Fruit fly (Drosophila melanogaster) whole organism, embryonic: ENCODE measurements around the gene Rrp5.

Experiments
- BEAF-32 ChIP-seq: fragments of 200-800 bp; sonication (Bioruptor generic); optimal IDR thresholded peaks from 3 replicates; lab custom pipeline; 2017; ENCODE audit warnings: missing biosample characterization, missing genetic modification characterization, mild to moderate bottlenecking, moderate library complexity, missing genetic modification reagents
- Bdp1 ChIP-seq: fragments of 200-800 bp; sonication (Bioruptor generic); optimal IDR thresholded peaks from 3 replicates; lab custom pipeline; 2016; ENCODE audit warnings: missing biosample characterization, missing genetic modification characterization
- CG10267 ChIP-seq: fragments of 200-800 bp; sonication (Bioruptor generic); optimal IDR thresholded peaks from 2 replicates; lab custom pipeline; 2018; ENCODE audit warnings: missing biosample characterization, mild to moderate bottlenecking, missing genetic modification characterization, moderate library complexity
- CG10462 ChIP-seq: fragments of 200-800 bp; sonication (Bioruptor generic); optimal IDR thresholded peaks from 2 replicates; lab custom pipeline; 2016; ENCODE audit warnings: missing biosample characterization, missing genetic modification characterization
- CG11247 ChIP-seq: fragments of 200-800 bp; sonication (Bioruptor generic); IDR thresholded peaks from 2 replicates; pipeline ENCODE4 v1.3.6; 2022; ENCODE audit warnings: missing biosample characterization, missing genetic modification characterization
- CG12155 ChIP-seq: fragments of 200-800 bp; sonication (Bioruptor generic); optimal IDR thresholded peaks from 3 replicates; lab custom pipeline; 2016; ENCODE audit warnings: missing biosample characterization, missing genetic modification characterization
- CG13624 ChIP-seq: fragments of 200-800 bp; sonication (Bioruptor generic); optimal IDR thresholded peaks from 2 replicates; lab custom pipeline; 2016; ENCODE audit warnings: missing biosample characterization, missing genetic modification characterization
- CG13775 ChIP-seq: fragments of 200-800 bp; sonication (Bioruptor generic); optimal IDR thresholded peaks from 3 replicates; lab custom pipeline; 2017; ENCODE audit warnings: missing biosample characterization, mild to moderate bottlenecking, missing genetic modification characterization
- CG15514 ChIP-seq: fragments of 200-800 bp; sonication (Bioruptor generic); optimal IDR thresholded peaks from 3 replicates; lab custom pipeline; 2017; ENCODE audit warnings: missing biosample characterization, missing genetic modification characterization, mild to moderate bottlenecking, moderate library complexity, missing genetic modification reagents
- CG15601 ChIP-seq: fragments of 200-800 bp; sonication (Bioruptor generic); optimal IDR thresholded peaks from 3 replicates; lab custom pipeline; 2019; ENCODE audit warnings: missing biosample characterization, mild to moderate bottlenecking, missing genetic modification characterization, moderate library complexity
- CG15696 ChIP-seq: fragments of 200-800 bp; sonication (Bioruptor generic); optimal IDR thresholded peaks from 2 replicates; lab custom pipeline; 2019; ENCODE audit warnings: missing biosample characterization, mild to moderate bottlenecking, missing genetic modification characterization, moderate library complexity
- CG16863 ChIP-seq: fragments of 200-800 bp; sonication (Bioruptor generic); optimal IDR thresholded peaks from 3 replicates; lab custom pipeline; 2016; ENCODE audit warnings: missing biosample characterization, missing genetic modification characterization
- CG17385 ChIP-seq: fragments of 200-800 bp; sonication (Bioruptor generic); optimal IDR thresholded peaks from 3 replicates; lab custom pipeline; 2018; ENCODE audit warnings: missing biosample characterization, mild to moderate bottlenecking, missing genetic modification characterization
- CG1792 ChIP-seq: fragments of 200-800 bp; sonication (Bioruptor generic); optimal IDR thresholded peaks from 2 replicates; lab custom pipeline; 2016; ENCODE audit warnings: missing biosample characterization, missing genetic modification characterization
- CG18011 ChIP-seq: fragments of 200-800 bp; sonication (Bioruptor generic); optimal IDR thresholded peaks from 2 replicates; lab custom pipeline; 2017; ENCODE audit warnings: missing biosample characterization, missing genetic modification characterization, mild to moderate bottlenecking, moderate library complexity, missing genotype
- CG18764 ChIP-seq: fragments of 200-800 bp; sonication (Bioruptor generic); optimal IDR thresholded peaks from 3 replicates; lab custom pipeline; 2016; ENCODE audit warnings: missing biosample characterization, missing genetic modification characterization
- CG2116 ChIP-seq: fragments of 200-800 bp; sonication (Bioruptor generic); optimal IDR thresholded peaks from 3 replicates; lab custom pipeline; 2018; ENCODE audit warnings: missing biosample characterization, mild to moderate bottlenecking, missing genetic modification characterization
- CG31365 ChIP-seq: fragments of 200-800 bp; sonication (Bioruptor generic); optimal IDR thresholded peaks from 2 replicates; lab custom pipeline; 2018; ENCODE audit warnings: missing biosample characterization, mild to moderate bottlenecking, missing genetic modification characterization
- CG34376 ChIP-seq: fragments of 200-800 bp; sonication (Bioruptor generic); optimal IDR thresholded peaks from 2 replicates; lab custom pipeline; 2018; ENCODE audit warnings: missing biosample characterization, mild to moderate bottlenecking, missing genetic modification characterization
- CG9215 ChIP-seq: fragments of 200-800 bp; sonication (Bioruptor generic); IDR thresholded peaks from 2 replicates; pipeline ENCODE4 v1.3.6; 2022; ENCODE audit warnings: missing biosample characterization, missing genetic modification characterization
- E2f1 ChIP-seq: fragments of 200-800 bp; sonication (Bioruptor generic); IDR thresholded peaks from 2 replicates; pipeline ENCODE4 v1.3.6; 2022; ENCODE audit warnings: missing biosample characterization, missing genetic modification characterization
- HLH3B ChIP-seq: fragments of 200-800 bp; sonication (Bioruptor generic); IDR thresholded peaks from 2 replicates; pipeline ENCODE4 v1.3.6; 2022; ENCODE audit warnings: missing biosample characterization, missing genetic modification characterization
- HmgZ ChIP-seq: fragments of 200-800 bp; sonication (Bioruptor generic); optimal IDR thresholded peaks from 2 replicates; lab custom pipeline; 2018; ENCODE audit warnings: missing biosample characterization, mild to moderate bottlenecking, missing genetic modification characterization
- Hr3 ChIP-seq: fragments of 200-800 bp; sonication (Bioruptor generic); optimal IDR thresholded peaks from 3 replicates; lab custom pipeline; 2016; ENCODE audit warnings: missing biosample characterization, missing genetic modification characterization
- Hr51 ChIP-seq, 2 experiments: fragments of 200-800 bp; sonication (Bioruptor generic); optimal IDR thresholded peaks; 2 replicates in 1 of 2; 3 replicates in 1 of 2; lab custom pipeline; 2016 to 2018; ENCODE audit warnings: missing biosample characterization in 2 of 2, missing genetic modification characterization in 2 of 2, mild to moderate bottlenecking in 1 of 2, moderate library complexity in 1 of 2
- Mad ChIP-seq: fragments of 200-800 bp; sonication (Bioruptor generic); optimal IDR thresholded peaks from 2 replicates; lab custom pipeline; 2016; ENCODE audit warnings: missing biosample characterization, missing genetic modification characterization
- Oaz ChIP-seq: fragments of 200-800 bp; sonication (Bioruptor generic); IDR thresholded peaks from 2 replicates; pipeline ENCODE4 v1.3.6; 2022; ENCODE audit warnings: missing biosample characterization, missing genetic modification characterization
- Pdp1 ChIP-seq, 2 experiments: fragments of 200-800 bp; sonication (Bioruptor generic); optimal IDR thresholded peaks; 3 replicates each; lab custom pipeline; 2016; ENCODE audit warnings: missing biosample characterization in 2 of 2, missing genetic modification characterization in 2 of 2, mild to moderate bottlenecking in 1 of 2, moderate library complexity in 1 of 2
- Scr ChIP-seq: fragments of 200-800 bp; sonication (Bioruptor generic); IDR thresholded peaks from 2 replicates; pipeline ENCODE4 v1.3.6; 2022; ENCODE audit warnings: missing biosample characterization, missing genetic modification characterization; ENCODE audit not compliant: partially characterized antibody
- Sin3A ChIP-seq: fragments of >200 bp; optimal IDR thresholded peaks from 2 replicates; lab custom pipeline; 2018
- bigmax ChIP-seq: fragments of 200-800 bp; sonication (Bioruptor generic); optimal IDR thresholded peaks from 2 replicates; lab custom pipeline; 2018; ENCODE audit warnings: missing biosample characterization, mild to moderate bottlenecking, missing genetic modification characterization
- cas ChIP-seq: fragments of 200-800 bp; sonication (Bioruptor generic); IDR thresholded peaks from 2 replicates; pipeline ENCODE4 v1.3.6; 2022; ENCODE audit warnings: missing biosample characterization, missing genetic modification characterization
- chn ChIP-seq: fragments of 200-800 bp; sonication (Bioruptor generic); optimal IDR thresholded peaks from 2 replicates; lab custom pipeline; 2016; ENCODE audit warnings: missing biosample characterization, missing genetic modification characterization
- dan ChIP-seq: fragments of 200-800 bp; sonication (Bioruptor generic); IDR thresholded peaks from 2 replicates; pipeline ENCODE4 v1.3.6; 2022; ENCODE audit warnings: missing biosample characterization, missing genetic modification characterization
- danr ChIP-seq: fragments of 200-800 bp; sonication (Bioruptor generic); IDR thresholded peaks from 2 replicates; pipeline ENCODE4 v1.3.6; 2022; ENCODE audit warnings: missing biosample characterization, missing genetic modification characterization
- dmrt99B ChIP-seq: fragments of 200-800 bp; sonication (Bioruptor generic); optimal IDR thresholded peaks from 2 replicates; lab custom pipeline; 2018; ENCODE audit warnings: missing biosample characterization, mild to moderate bottlenecking, missing genetic modification characterization, moderate library complexity
- gro ChIP-seq: fragments of 200-800 bp; sonication (Bioruptor generic); optimal IDR thresholded peaks from 2 replicates; lab custom pipeline; 2016; ENCODE audit warnings: missing biosample characterization, missing genetic modification characterization
- klu ChIP-seq: fragments of 200-800 bp; sonication (Bioruptor generic); IDR thresholded peaks from 2 replicates; pipeline ENCODE4 v1.3.6; 2022; ENCODE audit warnings: missing biosample characterization, missing genetic modification characterization
- lilli ChIP-seq: fragments of 200-800 bp; sonication (Bioruptor generic); optimal IDR thresholded peaks from 3 replicates; lab custom pipeline; 2016; ENCODE audit warnings: missing biosample characterization, missing genetic modification characterization
- maf-S ChIP-seq: fragments of 200-800 bp; sonication (Bioruptor generic); optimal IDR thresholded peaks from 2 replicates; lab custom pipeline; 2016; ENCODE audit warnings: missing biosample characterization, missing genetic modification characterization
- nau ChIP-seq: fragments of 200-800 bp; sonication (Bioruptor generic); optimal IDR thresholded peaks from 3 replicates; lab custom pipeline; 2017; ENCODE audit warnings: missing biosample characterization, mild to moderate bottlenecking, missing genetic modification characterization, missing genetic modification reagents
- pho ChIP-seq: fragments of 200-800 bp; sonication (Bioruptor generic); optimal IDR thresholded peaks from 2 replicates; lab custom pipeline; 2016; ENCODE audit warnings: missing biosample characterization, missing genetic modification characterization
- ro ChIP-seq: fragments of 200-800 bp; sonication (Bioruptor generic); IDR thresholded peaks from 2 replicates; pipeline ENCODE4 v1.3.6; 2022; ENCODE audit warnings: missing biosample characterization, missing genetic modification characterization
- shn ChIP-seq: fragments of 200-800 bp; sonication (Bioruptor generic); optimal IDR thresholded peaks from 3 replicates; lab custom pipeline; 2016; ENCODE audit warnings: missing biosample characterization, missing genetic modification characterization
- sima ChIP-seq: fragments of 200-800 bp; sonication (Bioruptor generic); optimal IDR thresholded peaks from 2 replicates; lab custom pipeline; 2016; ENCODE audit warnings: missing biosample characterization, missing genetic modification characterization
- tgo ChIP-seq: fragments of 200-800 bp; sonication (Bioruptor generic); IDR thresholded peaks from 3 replicates; pipeline ENCODE4 v1.3.6; 2022; ENCODE audit warnings: missing biosample characterization, missing genetic modification characterization
- tll ChIP-seq, 2 experiments: fragments of 200-800 bp in 1 of 2; fragments of >200 bp in 1 of 2; sonication (Bioruptor generic) in 1 of 2; optimal IDR thresholded peaks; 2 replicates each; lab custom pipeline; 2017 to 2019; ENCODE audit warnings: missing biosample characterization in 2 of 2, missing genetic modification characterization in 2 of 2, mild to moderate bottlenecking in 1 of 2, moderate library complexity in 1 of 2
- vvl ChIP-seq: fragments of 200-800 bp; sonication (Bioruptor generic); IDR thresholded peaks from 2 replicates; pipeline ENCODE4 v1.3.6; 2022; ENCODE audit warnings: missing biosample characterization, missing genetic modification characterization
- zfh1 ChIP-seq: fragments of 200-800 bp; sonication (Bioruptor generic); IDR thresholded peaks from 3 replicates; pipeline ENCODE4 v1.3.6; 2022; ENCODE audit warnings: missing biosample characterization, missing genetic modification characterization

Rrp5 gene

dm6 chr3R:24348420-24349190 is 15.5 kb upstream of the Rrp5 start, which contains the start of the genes CG5746 and CG6454 (continued):
- no peak for TF ChIP-seq dmrt99B
- no peak for TF ChIP-seq dan (GFP tag; lab: Robert Waterston, UW)
- peak; percentile 12 for TF ChIP-seq CG1792 (GFP tag; lab: Kevin White, UChicago)
- peak; percentile 64 for TF ChIP-seq CG12155 (GFP tag; lab: Kevin White, UChicago)
- no peak for TF ChIP-seq ro (GFP tag; lab: Robert Waterston, UW)
- peak; percentile 60 for TF ChIP-seq Mad (GFP tag; lab: Kevin White, UChicago)
- peak in 1 of 2 experiments; percentile 11 for TF ChIP-seq tll (GFP tag; optimal IDR thresholded peaks at IDR 0.05; lab: Kevin White, UChicago)
- TF ChIP-seq CG31365 (tag; lab: Kevin White, UChicago): no peak
- TF ChIP-seq CG2116 (GFP tag; lab: Kevin White, UChicago): peak; percentile 55
- peak; percentile 56 for TF ChIP-seq CG16863
- TF ChIP-seq Hr3: peak; percentile 73
- no peak for TF ChIP-seq nau (GFP tag; lab: Kevin White, UChicago)
- TF ChIP-seq CG18011 (GFP tag; lab: Kevin White, UChicago): no peak
- TF ChIP-seq CG13624: peak; percentile 53
- 0 out of 2 replicates have a peak, but pooled peaks have one; percentile 30 for TF ChIP-seq klu (GFP tag; lab: Robert Waterston, UW)
- peak; percentile 41; the same call in 1 of the 3 replicates for TF ChIP-seq tgo (GFP tag; lab: Robert Waterston, UW)
- TF ChIP-seq danr (GFP tag; lab: Robert Waterston, UW): no peak
- 0 out of 2 replicates have a peak, but pooled peaks have one; percentile 19 for TF ChIP-seq E2f1
- peak; percentile 33 for TF ChIP-seq CG15514 (GFP tag; lab: Kevin White, UChicago)
- peak; percentile 72 for TF ChIP-seq CG10267 (tag; lab: Kevin White, UChicago)
- peak; percentile 76 for TF ChIP-seq lilli
- TF ChIP-seq sima (GFP tag; lab: Kevin White, UChicago): peak; percentile 1
- peak; percentile 45 for TF ChIP-seq CG15696 (tag; lab: Kevin White, UChicago)
- TF ChIP-seq CG10462 (GFP tag; lab: Kevin White, UChicago): no peak
- no peak for TF ChIP-seq bigmax
- TF ChIP-seq CG9215 (GFP tag; lab: Robert Waterston, UW): peak; percentile 54
- TF ChIP-seq Scr (GFP tag; lab: Robert Waterston, UW): no peak
- peak; percentile 51; the same call in 1 of the 2 replicates for TF ChIP-seq HLH3B (GFP tag; lab: Robert Waterston, UW)
- TF ChIP-seq pho (GFP tag; lab: Kevin White, UChicago): peak; percentile 77
- peak; percentile 65 for TF ChIP-seq chn (GFP tag; lab: Kevin White, UChicago)
- TF ChIP-seq Sin3A (lab: Kevin White, UChicago): peak; percentile 68
- no peak for TF ChIP-seq Oaz (GFP tag; lab: Robert Waterston, UW)
- TF ChIP-seq Hr51 (GFP tag; optimal IDR thresholded peaks at IDR 0.05; lab: Kevin White, UChicago): peak in 1 of 2 experiments; percentile 50
- peak; percentile 58 for TF ChIP-seq HmgZ (tag; lab: Kevin White, UChicago)
- TF ChIP-seq gro (GFP tag; lab: Kevin White, UChicago): peak; percentile 53
- TF ChIP-seq CG34376 (GFP tag; lab: Kevin White, UChicago): no peak
- peak; percentile 35 for TF ChIP-seq CG18764 (GFP tag; lab: Kevin White, UChicago)
- peak; percentile 44 for TF ChIP-seq BEAF-32 (GFP tag; lab: Kevin White, UChicago)
- peak; percentile 74 for TF ChIP-seq CG13775 (GFP tag; lab: Kevin White, UChicago)
- peak; percentile 42 for TF ChIP-seq CG11247
- TF ChIP-seq vvl (GFP tag; lab: Robert Waterston, UW): no peak; the same call in 1 of the 2 replicates
- TF ChIP-seq cas (GFP tag; lab: Robert Waterston, UW): no peak
- TF ChIP-seq zfh1 (GFP tag; lab: Robert Waterston, UW): peak; percentile 35; the same call in 1 of the 3 replicates
- peak; percentile 46 for TF ChIP-seq shn (GFP tag; lab: Kevin White, UChicago)
- no peak for TF ChIP-seq CG15601 (tag; lab: Kevin White, UChicago)
- peak; percentile 53 to 64 for TF ChIP-seq Pdp1 (GFP tag; optimal IDR thresholded peaks at IDR 0.05; lab: Kevin White, UChicago)
- peak; percentile 57 for TF ChIP-seq maf-S (GFP tag; lab: Kevin White, UChicago)
- TF ChIP-seq CG17385 (GFP tag; lab: Kevin White, UChicago): peak; percentile 95
- TF ChIP-seq Bdp1 (GFP tag; lab: Kevin White, UChicago): peak; percentile 5
